Fruit fly (Drosophila melanogaster): ENCODE results near the gene Sur-8.

DNA sequence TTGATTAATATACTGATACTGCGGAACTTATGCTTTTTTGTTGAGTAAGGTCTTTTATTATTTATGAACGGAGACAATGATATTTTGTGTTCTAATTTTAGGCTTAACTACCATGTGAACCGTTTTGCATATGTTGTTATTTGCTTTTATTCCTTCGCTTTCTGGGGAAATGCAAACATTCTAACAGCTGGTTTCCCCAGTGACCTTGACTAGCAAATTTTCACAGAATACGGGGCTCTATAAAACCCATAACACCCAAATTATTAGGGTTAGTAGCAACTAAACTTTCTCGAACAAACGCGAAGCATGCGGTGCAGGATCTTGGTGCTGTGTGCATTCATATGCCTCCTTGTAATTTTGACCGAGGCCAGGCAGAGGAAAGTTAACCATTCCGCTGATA, 5.3 kb upstream of the Sur-8 start, which contains the start of gene CG17283:
- no peak for TF ChIP-seq CG32264 (GFP tag; optimal IDR thresholded peaks at IDR 0.05)
- no peak for TF ChIP-seq usp (GFP tag; optimal IDR thresholded peaks at IDR 0.05)
- no peak for TF ChIP-seq Rel (GFP tag; optimal IDR thresholded peaks at IDR 0.05)
- TF ChIP-seq Rel (tag; optimal IDR thresholded peaks at IDR 0.05) = no peak
